Worm (Caenorhabditis elegans) whole organism, midembryonic: Measurements from ENCODE around the gene F59F4.3.

Experiments used
- T22C8.4 ChIP-seq: fragments of 200-800 bp; sonication (Bioruptor generic); IDR thresholded peaks from 2 replicates; pipeline ENCODE4 v1.3.6; 2022; ENCODE audit warnings: missing genetic modification characterization, missing compliant biosample characterization
- cog-1 ChIP-seq: sonication (generic microtip); optimal IDR thresholded peaks from 2 replicates; lab custom pipeline; 2016; ENCODE audit warnings: missing genetic modification characterization, missing compliant biosample characterization
- flt-1 ChIP-seq: fragments of 200-800 bp; sonication (Bioruptor generic); IDR thresholded peaks from 2 replicates; pipeline ENCODE4 v1.3.6; 2022; ENCODE audit warnings: missing genetic modification characterization, missing compliant biosample characterization
- klf-2 ChIP-seq: fragments of 200-800 bp; sonication (Bioruptor generic); conservative IDR thresholded peaks from 2 replicates; pipeline ENCODE4 v1.3.6; 2022; ENCODE audit warnings: missing genetic modification reagents, missing genetic modification characterization, missing compliant biosample characterization
- med-1 ChIP-seq: sonication (generic microtip); optimal IDR thresholded peaks from 2 replicates; lab custom pipeline; 2017; ENCODE audit warnings: missing genetic modification characterization, mild to moderate bottlenecking, missing compliant biosample characterization, antibody characterized with exemption, missing genetic modification reagents; ENCODE audit not compliant: insufficient read depth
- ref-1 ChIP-seq: fragments of 200-800 bp; sonication (Bioruptor generic); conservative IDR thresholded peaks from 2 replicates; pipeline ENCODE4 v1.3.6; 2022; ENCODE audit warnings: missing genetic modification reagents, missing genetic modification characterization, missing compliant biosample characterization
- tab-1 ChIP-seq: fragments of 200-800 bp; sonication (Bioruptor generic); IDR thresholded peaks from 2 replicates; pipeline ENCODE4 v1.3.6; 2022; ENCODE audit warnings: missing genetic modification characterization, missing compliant biosample characterization
- ztf-23 ChIP-seq: fragments of 200-800 bp; sonication (Bioruptor generic); IDR thresholded peaks from 2 replicates; pipeline ENCODE4 v1.3.6; 2022; ENCODE audit warnings: missing genetic modification reagents, missing genetic modification characterization, missing compliant biosample characterization
- ztf-29 ChIP-seq: fragments of 200-800 bp; sonication (Bioruptor generic); IDR thresholded peaks from 2 replicates; pipeline ENCODE4 v1.3.6; 2022; ENCODE audit warnings: missing genetic modification reagents, missing genetic modification characterization, missing compliant biosample characterization

Gene F59F4.3

DNA sequence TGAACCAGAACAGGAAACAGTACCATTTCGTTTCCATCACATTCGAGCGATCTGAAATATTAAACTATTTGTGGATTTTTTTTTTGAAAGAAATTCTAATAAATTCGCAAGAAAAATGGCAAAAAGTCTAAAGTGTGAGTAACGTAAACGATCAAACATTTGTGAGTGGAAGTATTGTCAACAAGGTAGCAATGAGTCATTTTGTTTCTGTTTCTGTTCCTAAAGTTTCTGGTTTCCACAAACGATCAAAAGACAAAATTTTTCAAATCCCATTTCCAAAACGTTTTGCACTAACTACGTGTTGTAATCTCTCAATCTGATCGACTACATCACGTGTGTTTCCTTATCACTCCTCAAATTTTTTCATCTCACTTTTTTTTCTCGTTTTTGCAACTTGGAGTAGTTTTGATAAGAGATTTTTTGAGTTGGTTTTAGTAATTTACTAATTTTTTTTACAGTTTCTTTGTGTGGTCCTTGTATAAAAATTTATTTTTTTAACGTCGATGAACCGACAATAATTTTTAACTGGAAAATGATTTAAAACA, at the start of gene F59F4.3:
Gene F59F4.3 (minus strand): TSS at position 51 of the 545 bp plus-strand sequence.
- TF ChIP-seq ztf-23 (GFP tag; lab: Robert Waterston, UW), result no peak
- no peak for TF ChIP-seq med-1 (GFP tag; lab: Kevin White, UChicago)
- no peak for TF ChIP-seq flt-1 (GFP tag; lab: Robert Waterston, UW)
- no peak for TF ChIP-seq cog-1 (tag; lab: Kevin White, UChicago)
- TF ChIP-seq tab-1 (GFP tag; lab: Robert Waterston, UW), result no peak
- no peak for TF ChIP-seq ref-1 (GFP tag; lab: Robert Waterston, UW)
- TF ChIP-seq ztf-29 (GFP tag; lab: Robert Waterston, UW), result no peak
- no peak for TF ChIP-seq T22C8.4 (GFP tag; lab: Robert Waterston, UW)
- no peak for TF ChIP-seq klf-2 (GFP tag; lab: Robert Waterston, UW)

DNA sequence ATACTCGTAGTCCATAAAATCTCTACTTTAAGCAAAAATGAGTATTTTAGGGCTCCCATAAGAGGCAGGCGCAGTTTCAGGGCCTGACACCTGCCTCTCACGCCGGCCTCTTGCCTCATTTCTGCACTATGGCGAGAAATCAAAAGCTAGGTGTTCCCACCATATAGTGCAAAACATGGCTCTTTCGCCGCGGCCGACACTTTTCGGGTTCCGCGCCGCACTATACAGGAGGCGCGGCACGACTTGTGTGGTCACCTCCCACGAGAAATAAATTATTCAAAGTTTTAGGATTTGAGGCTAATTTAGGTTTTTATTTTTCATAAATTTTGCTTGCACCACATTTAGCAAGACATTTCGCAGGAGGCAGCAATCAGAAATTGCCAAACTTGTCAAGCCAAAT, 45.1 kb upstream of the F59F4.3 start:
- no peak for TF ChIP-seq klf-2 (GFP tag; lab: Robert Waterston, UW)
- no peak for TF ChIP-seq tab-1 (GFP tag; lab: Robert Waterston, UW)
- TF ChIP-seq ref-1 (GFP tag; lab: Robert Waterston, UW), result no peak
- TF ChIP-seq flt-1 (GFP tag; lab: Robert Waterston, UW), result no peak
- no peak for TF ChIP-seq T22C8.4 (GFP tag; lab: Robert Waterston, UW)
- TF ChIP-seq med-1 (GFP tag; lab: Kevin White, UChicago), result no peak
- TF ChIP-seq ztf-29 (GFP tag; lab: Robert Waterston, UW), result no peak
- no peak for TF ChIP-seq cog-1 (tag; lab: Kevin White, UChicago)
- no peak for TF ChIP-seq ztf-23 (GFP tag; lab: Robert Waterston, UW)

DNA sequence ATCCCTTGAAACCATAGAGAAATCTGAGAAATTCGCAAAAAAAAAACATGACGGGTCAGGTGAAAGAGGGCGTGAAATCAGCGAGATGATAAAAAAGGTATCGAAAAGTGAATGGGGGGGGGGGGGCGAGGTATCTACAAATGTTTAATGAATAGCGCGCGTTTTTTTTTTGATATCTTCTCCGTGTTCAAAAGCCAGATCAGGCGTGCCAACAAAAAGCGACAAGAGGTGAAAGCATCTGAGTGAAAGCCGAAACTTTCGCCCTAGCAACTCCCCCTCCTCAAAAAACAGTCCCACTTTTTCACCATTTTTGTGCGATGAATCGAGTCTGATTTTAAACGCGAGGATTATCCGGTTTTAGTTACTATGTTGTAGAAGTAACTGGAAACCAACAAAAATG, 40.6 kb upstream of the F59F4.3 start:
- TF ChIP-seq T22C8.4 (GFP tag; lab: Robert Waterston, UW) (no peak), med-1 (GFP tag; lab: Kevin White, UChicago) (no peak), ref-1 (GFP tag; lab: Robert Waterston, UW) (no peak), cog-1 (tag; lab: Kevin White, UChicago) (no peak), klf-2 (GFP tag; lab: Robert Waterston, UW) (no peak), ztf-23 (GFP tag; lab: Robert Waterston, UW) (no peak), flt-1 (GFP tag; lab: Robert Waterston, UW) (no peak), tab-1 (GFP tag; lab: Robert Waterston, UW) (no peak), ztf-29 (GFP tag; lab: Robert Waterston, UW) (no peak)

DNA sequence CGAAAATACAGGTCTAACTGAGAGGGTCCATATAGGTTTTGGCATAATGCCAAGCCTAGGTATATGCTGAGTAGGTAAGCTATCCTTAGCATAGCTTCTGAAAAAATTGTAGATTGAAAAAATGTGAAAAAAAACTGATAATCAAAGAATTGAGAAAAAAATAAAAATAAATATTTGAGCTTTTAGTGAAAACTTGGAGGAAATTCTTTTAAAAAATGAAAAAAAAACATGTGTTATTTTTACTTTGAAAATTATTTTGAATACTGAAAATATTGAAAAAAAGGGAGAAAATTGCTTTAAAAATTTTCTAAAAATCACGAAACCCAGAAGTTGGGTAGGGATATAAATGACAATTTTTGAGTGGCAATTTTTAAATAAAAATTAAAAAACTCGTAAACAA, 40.1 kb upstream of the F59F4.3 start, which contains the start of gene F53H4.3:
Gene F53H4.3 (minus strand): TSS at position 101 of the 400 bp plus-strand sequence.
- no peak for TF ChIP-seq T22C8.4 (GFP tag; lab: Robert Waterston, UW)
- no peak for TF ChIP-seq ztf-29 (GFP tag; lab: Robert Waterston, UW)
- no peak for TF ChIP-seq klf-2 (GFP tag; lab: Robert Waterston, UW)
- no peak for TF ChIP-seq cog-1 (tag; lab: Kevin White, UChicago)

DNA sequence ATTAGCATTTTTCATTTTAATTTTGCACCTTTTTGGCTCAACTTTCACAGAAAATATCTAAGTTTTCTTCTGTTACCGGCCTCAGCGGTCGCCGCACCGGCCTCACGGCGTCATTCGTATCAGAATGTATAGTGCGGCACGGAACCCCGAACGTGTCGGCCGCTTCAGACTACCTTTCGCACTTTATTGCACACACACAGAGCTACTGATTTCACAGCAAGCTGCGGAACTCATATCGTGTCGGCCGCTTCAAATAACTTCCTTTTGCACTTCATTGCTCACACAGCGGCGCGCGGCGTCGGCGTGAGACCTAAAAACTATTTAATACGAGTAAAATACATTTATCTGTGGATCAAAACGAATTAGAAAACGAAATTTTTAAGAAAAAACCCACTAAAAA, 37.1 kb upstream of the F59F4.3 start:
- TF ChIP-seq ref-1 (GFP tag; lab: Robert Waterston, UW) (no peak), klf-2 (GFP tag; lab: Robert Waterston, UW) (no peak), T22C8.4 (GFP tag; lab: Robert Waterston, UW) (no peak), flt-1 (GFP tag; lab: Robert Waterston, UW) (no peak), tab-1 (GFP tag; lab: Robert Waterston, UW) (no peak), ztf-23 (GFP tag; lab: Robert Waterston, UW) (no peak), ztf-29 (GFP tag; lab: Robert Waterston, UW) (no peak), med-1 (GFP tag; lab: Kevin White, UChicago) (no peak), cog-1 (tag; lab: Kevin White, UChicago) (no peak)

DNA sequence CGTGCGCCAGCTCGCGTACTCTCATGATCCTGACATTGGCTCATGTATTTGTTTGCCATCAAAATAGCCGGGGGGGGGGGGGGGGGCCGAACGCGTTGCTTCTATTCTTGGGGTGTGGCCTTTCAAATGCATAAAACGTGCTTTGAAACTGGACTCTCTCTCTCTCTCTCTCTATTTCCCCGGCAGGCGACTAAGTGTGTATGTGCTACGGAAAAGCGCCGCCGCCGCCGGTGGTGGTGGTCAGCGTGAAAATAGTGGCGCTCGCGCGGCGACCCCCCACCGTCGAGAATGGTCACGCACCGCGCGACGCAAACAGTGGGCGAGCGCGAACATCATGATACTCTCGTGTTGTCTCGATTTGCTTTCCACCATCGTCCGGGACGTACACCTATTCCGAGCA, 33.6 kb upstream of the F59F4.3 start:
- TF ChIP-seq cog-1 (tag; lab: Kevin White, UChicago) (no peak), tab-1 (GFP tag; lab: Robert Waterston, UW) (0 out of 2 replicates have a peak, but pooled peaks have one; percentile 10), klf-2 (GFP tag; lab: Robert Waterston, UW) (no peak)

DNA sequence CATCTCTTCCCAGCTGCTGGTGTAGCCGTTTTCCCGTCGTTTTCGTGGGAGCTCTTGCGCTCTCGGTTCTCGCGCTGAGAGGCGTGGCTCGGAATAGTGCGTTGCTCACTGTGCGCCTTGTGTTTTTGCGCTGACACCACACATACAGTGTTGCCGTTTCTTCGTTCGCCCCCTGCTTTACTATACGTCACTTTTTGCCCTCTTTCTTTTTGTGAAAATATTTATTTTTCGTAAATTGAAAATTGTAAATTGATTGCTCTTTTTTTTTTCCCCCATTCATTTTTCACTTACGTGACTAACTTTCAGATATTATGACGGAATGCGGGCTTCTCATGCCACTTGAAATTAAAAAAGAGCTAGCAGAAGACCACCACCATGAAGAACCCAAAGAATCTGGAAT, 31.4 kb upstream of the F59F4.3 start, which contains the start of gene gmeb-2:
Gene gmeb-2 (plus strand): TSS at position 301 of the 400 bp plus-strand sequence.
- TF ChIP-seq T22C8.4 (GFP tag; lab: Robert Waterston, UW), result no peak
- TF ChIP-seq klf-2 (GFP tag; lab: Robert Waterston, UW), result no peak
- no peak for TF ChIP-seq med-1 (GFP tag; lab: Kevin White, UChicago)
- TF ChIP-seq flt-1 (GFP tag; lab: Robert Waterston, UW), result no peak
- no peak for TF ChIP-seq cog-1 (tag; lab: Kevin White, UChicago)
- TF ChIP-seq tab-1 (GFP tag; lab: Robert Waterston, UW), result no peak
- no peak for TF ChIP-seq ztf-23 (GFP tag; lab: Robert Waterston, UW)
- TF ChIP-seq ref-1 (GFP tag; lab: Robert Waterston, UW), result no peak
- TF ChIP-seq ztf-29 (GFP tag; lab: Robert Waterston, UW), result no peak

DNA sequence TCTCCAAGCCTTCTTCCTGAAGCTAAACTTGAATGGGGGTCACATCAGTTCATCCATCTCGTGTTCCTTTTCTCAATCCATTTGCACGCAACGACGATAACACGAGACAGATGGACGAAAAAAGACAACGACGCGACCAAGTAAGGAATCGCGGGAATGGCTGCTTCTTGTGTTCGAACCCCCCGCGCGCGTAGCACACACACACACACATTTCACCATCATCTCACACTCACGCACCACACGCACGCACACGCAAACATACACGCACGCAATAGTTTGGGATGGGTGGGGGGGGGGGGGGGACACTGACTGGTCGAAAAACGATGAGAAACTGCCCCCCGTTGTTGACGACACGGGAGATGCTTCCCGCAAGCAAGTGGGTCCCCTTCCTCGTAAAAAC, 29.5 kb upstream of the F59F4.3 start:
- TF ChIP-seq ztf-29 (GFP tag; lab: Robert Waterston, UW) (no peak), tab-1 (GFP tag; lab: Robert Waterston, UW) (0 out of 2 replicates have a peak, but pooled peaks have one; percentile 51), ref-1 (GFP tag; lab: Robert Waterston, UW) (no peak), ztf-23 (GFP tag; lab: Robert Waterston, UW) (0 out of 2 replicates have a peak, but pooled peaks have one; percentile 62), klf-2 (GFP tag; lab: Robert Waterston, UW) (no peak), med-1 (GFP tag; lab: Kevin White, UChicago) (no peak), flt-1 (GFP tag; lab: Robert Waterston, UW) (no peak), T22C8.4 (GFP tag; lab: Robert Waterston, UW) (no peak), cog-1 (tag; lab: Kevin White, UChicago) (no peak)

DNA sequence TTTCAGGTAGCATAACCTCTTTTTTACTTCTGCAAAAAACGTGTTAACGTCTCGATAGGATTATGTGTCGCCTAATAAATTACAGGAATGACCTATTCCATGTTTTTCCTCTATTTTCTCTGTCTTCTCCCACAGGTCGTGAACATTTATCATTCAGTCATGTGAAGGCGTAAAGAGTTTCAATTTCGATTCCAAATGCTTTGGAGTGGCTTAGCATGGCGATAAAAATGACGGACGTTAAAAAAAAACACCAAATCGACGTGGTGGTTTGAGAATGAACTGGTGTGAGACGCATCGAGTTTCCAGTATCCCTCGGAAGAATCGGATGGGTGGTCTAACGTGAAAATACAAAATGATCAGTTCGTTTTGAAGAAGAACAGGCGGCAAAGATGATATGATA, 22.2 kb upstream of the F59F4.3 start:
- no peak for TF ChIP-seq ref-1 (GFP tag; lab: Robert Waterston, UW)
- no peak for TF ChIP-seq med-1 (GFP tag; lab: Kevin White, UChicago)
- no peak for TF ChIP-seq tab-1 (GFP tag; lab: Robert Waterston, UW)
- no peak for TF ChIP-seq T22C8.4 (GFP tag; lab: Robert Waterston, UW)
- TF ChIP-seq klf-2 (GFP tag; lab: Robert Waterston, UW), result no peak
- TF ChIP-seq flt-1 (GFP tag; lab: Robert Waterston, UW), result no peak
- no peak for TF ChIP-seq ztf-29 (GFP tag; lab: Robert Waterston, UW)
- TF ChIP-seq cog-1 (tag; lab: Kevin White, UChicago), result no peak
- TF ChIP-seq ztf-23 (GFP tag; lab: Robert Waterston, UW), result no peak
